Worm (Caenorhabditis elegans) whole organism, mixed stage, embryonic: ENCODE measurements around the gene F14F8.8.

Experiments used
- bed-3 ChIP-seq: fragments of 200-800 bp; sonication (Bioruptor generic); optimal IDR thresholded peaks from 3 replicates; lab custom pipeline; 2018; ENCODE audit warnings: mild to moderate bottlenecking, missing genetic modification characterization, moderate library complexity, missing compliant biosample characterization
- cnd-1 ChIP-seq: fragments of 200-800 bp; sonication (Bioruptor generic); optimal IDR thresholded peaks from 2 replicates; lab custom pipeline; 2018; ENCODE audit warnings: mild to moderate bottlenecking, missing genetic modification characterization, missing compliant biosample characterization
- elt-3 ChIP-seq: fragments of 150-350 bp; optimal IDR thresholded peaks from 2 replicates; lab custom pipeline; 2014; ENCODE audit warnings: missing biosample characterization, missing genetic modification characterization
- mls-2 ChIP-seq: sonication (generic microtip); optimal IDR thresholded peaks from 2 replicates; lab custom pipeline; 2016; ENCODE audit warnings: mild to moderate bottlenecking, missing genetic modification characterization, moderate library complexity, missing compliant biosample characterization
- nhr-28 ChIP-seq: fragments of 150-350 bp; optimal IDR thresholded peaks from 2 replicates; lab custom pipeline; 2014; ENCODE audit warnings: missing biosample characterization, missing genetic modification characterization

DNA sequence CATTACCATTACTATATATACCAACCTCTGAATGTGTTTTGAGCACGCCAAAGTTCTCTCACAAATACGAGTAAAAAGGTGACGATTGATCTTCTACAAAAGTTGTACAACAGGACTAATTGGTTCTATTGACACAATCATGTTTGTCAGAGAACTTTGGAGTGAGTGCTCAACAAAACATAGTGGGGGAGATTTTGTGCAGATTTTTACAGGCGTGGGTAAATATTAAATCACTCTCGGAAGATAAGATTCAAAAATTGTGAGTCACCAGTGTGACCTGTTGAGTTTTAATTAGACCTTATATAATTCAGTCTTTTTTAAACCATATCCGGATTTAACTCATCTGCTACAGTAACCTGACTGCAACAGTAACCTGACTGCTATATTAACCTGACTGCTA lies at the start of gene F14F8.8:
- TF ChIP-seq elt-3, result no peak
- TF ChIP-seq bed-3 (GFP tag; lab: Kevin White, UChicago), result no peak
- no peak for TF ChIP-seq mls-2
- TF ChIP-seq cnd-1, result no peak
- TF ChIP-seq nhr-28 (tag; lab: Kevin White, UChicago), result no peak
